Fruit fly (Drosophila melanogaster) whole organism, embryonic: Measurements from ENCODE around the gene Sps2.

Experiments used
- Aef1 ChIP-seq: fragments of 200-800 bp; sonication (Bioruptor generic); IDR thresholded peaks from 3 replicates; pipeline ENCODE4 v1.3.6; 2022; ENCODE audit warnings: missing biosample characterization, missing genetic modification characterization
- Antp ChIP-seq: fragments of 200-800 bp; sonication (Bioruptor generic); optimal IDR thresholded peaks from 3 replicates; lab custom pipeline; 2016; ENCODE audit warnings: missing biosample characterization, missing genetic modification characterization
- B-H2 ChIP-seq: fragments of 200-800 bp; sonication (Bioruptor generic); optimal IDR thresholded peaks from 2 replicates; lab custom pipeline; 2018; ENCODE audit warnings: missing biosample characterization, mild to moderate bottlenecking, missing genetic modification characterization
- CG10654 ChIP-seq: fragments of 200-800 bp; sonication (Bioruptor generic); optimal IDR thresholded peaks from 2 replicates; lab custom pipeline; 2016; ENCODE audit warnings: missing biosample characterization, missing genetic modification characterization
- CG11695 ChIP-seq: fragments of 200-800 bp; sonication (Bioruptor generic); IDR thresholded peaks from 3 replicates; pipeline ENCODE4 v1.3.6; 2022; ENCODE audit warnings: missing biosample characterization, missing genetic modification characterization
- CG12155 ChIP-seq: fragments of 200-800 bp; sonication (Bioruptor generic); optimal IDR thresholded peaks from 3 replicates; lab custom pipeline; 2016; ENCODE audit warnings: missing biosample characterization, missing genetic modification characterization
- CG15479 ChIP-seq: fragments of 200-800 bp; sonication (Bioruptor generic); optimal IDR thresholded peaks from 3 replicates; lab custom pipeline; 2019; ENCODE audit warnings: missing biosample characterization, mild to moderate bottlenecking, missing genetic modification characterization, moderate library complexity
- CG15601 ChIP-seq: fragments of 200-800 bp; sonication (Bioruptor generic); optimal IDR thresholded peaks from 3 replicates; lab custom pipeline; 2019; ENCODE audit warnings: missing biosample characterization, mild to moderate bottlenecking, missing genetic modification characterization, moderate library complexity
- CG1603 ChIP-seq: fragments of 200-800 bp; sonication (Bioruptor generic); optimal IDR thresholded peaks from 2 replicates; lab custom pipeline; 2019; ENCODE audit warnings: missing biosample characterization, mild to moderate bottlenecking, missing genetic modification characterization, moderate library complexity
- CG17328 ChIP-seq: fragments of 200-800 bp; sonication (Bioruptor generic); IDR thresholded peaks from 2 replicates; pipeline ENCODE4 v1.3.6; 2022; ENCODE audit warnings: missing biosample characterization, missing genetic modification characterization
- CG17385 ChIP-seq: fragments of 200-800 bp; sonication (Bioruptor generic); optimal IDR thresholded peaks from 3 replicates; lab custom pipeline; 2018; ENCODE audit warnings: missing biosample characterization, mild to moderate bottlenecking, missing genetic modification characterization
- CG18262 ChIP-seq: fragments of 200-800 bp; optimal IDR thresholded peaks from 3 replicates; lab custom pipeline; 2019; ENCODE audit warnings: missing biosample characterization, mild to moderate bottlenecking, missing genetic modification characterization, moderate library complexity
- CG18599 ChIP-seq: fragments of 200-800 bp; sonication (Bioruptor generic); optimal IDR thresholded peaks from 3 replicates; lab custom pipeline; 2017; ENCODE audit warnings: missing biosample characterization, missing genetic modification characterization, mild to moderate bottlenecking, moderate library complexity, missing genetic modification reagents
- CG18619 ChIP-seq: fragments of 200-800 bp; sonication (Bioruptor generic); optimal IDR thresholded peaks from 3 replicates; lab custom pipeline; 2017; ENCODE audit warnings: missing biosample characterization, mild to moderate bottlenecking, missing genetic modification characterization
- CG2199 ChIP-seq: fragments of 200-800 bp; sonication (Bioruptor generic); IDR thresholded peaks from 3 replicates; pipeline ENCODE4 v1.3.6; 2022; ENCODE audit warnings: missing biosample characterization, missing genetic modification characterization
- CG31388 ChIP-seq: fragments of 200-800 bp; sonication (Bioruptor generic); optimal IDR thresholded peaks from 2 replicates; lab custom pipeline; 2016; ENCODE audit warnings: missing biosample characterization, missing genetic modification characterization
- CG3281 ChIP-seq: fragments of 200-800 bp; sonication (Bioruptor generic); optimal IDR thresholded peaks from 3 replicates; lab custom pipeline; 2017; ENCODE audit warnings: missing biosample characterization, mild to moderate bottlenecking, missing genetic modification characterization
- CG4404 ChIP-seq: fragments of 200-800 bp; sonication (Bioruptor generic); IDR thresholded peaks from 2 replicates; pipeline ENCODE4 v1.3.6; 2022; ENCODE audit warnings: missing biosample characterization, missing genetic modification characterization
- CG8281 ChIP-seq: fragments of 200-800 bp; sonication (Bioruptor generic); optimal IDR thresholded peaks from 2 replicates; lab custom pipeline; 2018; ENCODE audit warnings: missing biosample characterization, mild to moderate bottlenecking, missing genetic modification characterization, moderate library complexity
- CG8944 ChIP-seq: fragments of 200-800 bp; sonication (Bioruptor generic); optimal IDR thresholded peaks from 3 replicates; lab custom pipeline; 2016; ENCODE audit warnings: missing biosample characterization, missing genetic modification characterization
- CG9797 ChIP-seq: fragments of 200-800 bp; sonication (Bioruptor generic); optimal IDR thresholded peaks from 3 replicates; lab custom pipeline; 2018; ENCODE audit warnings: missing biosample characterization, mild to moderate bottlenecking, missing genetic modification characterization
- CrebB ChIP-seq: fragments of 200-800 bp; sonication (Bioruptor generic); optimal IDR thresholded peaks from 3 replicates; lab custom pipeline; 2018; ENCODE audit warnings: missing biosample characterization, mild to moderate bottlenecking, missing genetic modification characterization
- Deaf1 ChIP-seq: fragments of 200-800 bp; optimal IDR thresholded peaks from 3 replicates; lab custom pipeline; 2019; ENCODE audit warnings: missing biosample characterization, mild to moderate bottlenecking, missing genetic modification characterization, moderate library complexity
- Ets65A ChIP-seq: fragments of 200-800 bp; sonication (Bioruptor generic); peaks from one replicate; lab custom pipeline; 2016; ENCODE audit warnings: missing biosample characterization, missing genetic modification characterization
- GATAe ChIP-seq: fragments of 200-800 bp; sonication (Bioruptor generic); conservative IDR thresholded peaks from 2 replicates; pipeline ENCODE4 v1.3.6; 2022; ENCODE audit warnings: missing biosample characterization, missing genetic modification characterization
- H15 ChIP-seq: fragments of 200-800 bp; sonication (Bioruptor generic); IDR thresholded peaks from 3 replicates; pipeline ENCODE4 v1.3.6; 2022; ENCODE audit warnings: missing biosample characterization, missing genetic modification characterization
- HLH54F ChIP-seq: fragments of 200-800 bp; sonication (Bioruptor generic); optimal IDR thresholded peaks from 3 replicates; lab custom pipeline; 2016; ENCODE audit warnings: missing biosample characterization, missing genetic modification characterization
- Hand ChIP-seq: fragments of 200-800 bp; sonication (Bioruptor generic); optimal IDR thresholded peaks from 2 replicates; lab custom pipeline; 2017; ENCODE audit warnings: mild to moderate bottlenecking, missing biosample characterization, missing genetic modification reagents, missing genetic modification characterization
- HmgZ ChIP-seq: fragments of 200-800 bp; sonication (Bioruptor generic); optimal IDR thresholded peaks from 2 replicates; lab custom pipeline; 2018; ENCODE audit warnings: missing biosample characterization, mild to moderate bottlenecking, missing genetic modification characterization
- Hmx ChIP-seq: fragments of 200-800 bp; sonication (Bioruptor generic); optimal IDR thresholded peaks from 2 replicates; lab custom pipeline; 2016; ENCODE audit warnings: missing biosample characterization, missing genetic modification characterization
- NFAT ChIP-seq: fragments of 200-800 bp; sonication (Bioruptor generic); IDR thresholded peaks from 2 replicates; pipeline ENCODE4 v1.3.6; 2022; ENCODE audit warnings: missing biosample characterization, missing genetic modification characterization
- ac ChIP-seq: fragments of 200-800 bp; sonication (Bioruptor generic); optimal IDR thresholded peaks from 3 replicates; lab custom pipeline; 2017; ENCODE audit warnings: missing biosample characterization, mild to moderate bottlenecking, missing genetic modification characterization
- ara ChIP-seq: fragments of 200-800 bp; sonication (Bioruptor generic); IDR thresholded peaks from 2 replicates; pipeline ENCODE4 v1.3.6; 2022; ENCODE audit warnings: missing biosample characterization, missing genetic modification characterization
- br ChIP-seq: fragments of >200 bp; optimal IDR thresholded peaks from 2 replicates; lab custom pipeline; 2017
- caup ChIP-seq: fragments of 200-800 bp; sonication (Bioruptor generic); optimal IDR thresholded peaks from 3 replicates; lab custom pipeline; 2017; ENCODE audit warnings: missing biosample characterization, mild to moderate bottlenecking, missing genetic modification characterization, moderate library complexity; ENCODE audit not compliant: severe bottlenecking
- ci ChIP-seq: fragments of 200-800 bp; sonication (Bioruptor generic); IDR thresholded peaks from 3 replicates; pipeline ENCODE4 v1.3.6; 2022; ENCODE audit warnings: missing biosample characterization, missing genetic modification characterization
- crol ChIP-seq: fragments of 200-800 bp; sonication (Bioruptor generic); IDR thresholded peaks from 2 replicates; pipeline ENCODE4 v1.3.6; 2022; ENCODE audit warnings: missing biosample characterization, missing genetic modification characterization
- crp ChIP-seq, 2 experiments: fragments of 200-800 bp; sonication (Bioruptor generic); optimal IDR thresholded peaks; 2 replicates in 1 of 2; 3 replicates in 1 of 2; lab custom pipeline; 2017; ENCODE audit warnings: missing biosample characterization in 2 of 2, missing genetic modification characterization in 2 of 2, mild to moderate bottlenecking in 1 of 2, moderate library complexity in 1 of 2
- fu2 ChIP-seq: fragments of 200-800 bp; sonication (Bioruptor generic); optimal IDR thresholded peaks from 2 replicates; lab custom pipeline; 2016; ENCODE audit warnings: missing biosample characterization, missing genetic modification characterization
- gfzf ChIP-seq: fragments of 200-800 bp; sonication (Bioruptor generic); optimal IDR thresholded peaks from 2 replicates; lab custom pipeline; 2016; ENCODE audit warnings: missing biosample characterization, mild to moderate bottlenecking, missing genetic modification characterization, moderate library complexity
- kay ChIP-seq: fragments of 200-800 bp; sonication (Bioruptor generic); optimal IDR thresholded peaks from 2 replicates; lab custom pipeline; 2016; ENCODE audit warnings: missing biosample characterization, missing genetic modification characterization
- kni ChIP-seq: fragments of 200-800 bp; sonication (Bioruptor generic); optimal IDR thresholded peaks from 3 replicates; lab custom pipeline; 2017; ENCODE audit warnings: mild to moderate bottlenecking, missing biosample characterization, missing genetic modification reagents, missing genetic modification characterization
- lola ChIP-seq, 3 experiments: fragments of >200 bp in 2 of 3; fragments of 200-800 bp in 1 of 3; sonication (Bioruptor generic) in 1 of 3; optimal IDR thresholded peaks; 2 replicates each; lab custom pipeline; 2017 to 2019; ENCODE audit warnings: missing biosample characterization in 3 of 3, missing genetic modification characterization in 3 of 3, mild to moderate bottlenecking in 1 of 3, moderate library complexity in 1 of 3
- mirr ChIP-seq: fragments of 200-800 bp; sonication (Bioruptor generic); optimal IDR thresholded peaks from 3 replicates; lab custom pipeline; 2018; ENCODE audit warnings: missing biosample characterization, mild to moderate bottlenecking, missing genetic modification characterization
- pb ChIP-seq: fragments of 200-800 bp; sonication (Bioruptor generic); optimal IDR thresholded peaks from 3 replicates; lab custom pipeline; 2016; ENCODE audit warnings: missing biosample characterization, missing genetic modification characterization
- pho ChIP-seq: fragments of 200-800 bp; sonication (Bioruptor generic); optimal IDR thresholded peaks from 2 replicates; lab custom pipeline; 2016; ENCODE audit warnings: missing biosample characterization, missing genetic modification characterization
- ro ChIP-seq: fragments of 200-800 bp; sonication (Bioruptor generic); IDR thresholded peaks from 2 replicates; pipeline ENCODE4 v1.3.6; 2022; ENCODE audit warnings: missing biosample characterization, missing genetic modification characterization
- sima ChIP-seq: fragments of 200-800 bp; sonication (Bioruptor generic); optimal IDR thresholded peaks from 2 replicates; lab custom pipeline; 2016; ENCODE audit warnings: missing biosample characterization, missing genetic modification characterization
- tna ChIP-seq: fragments of 200-800 bp; sonication (Bioruptor generic); IDR thresholded peaks from 2 replicates; pipeline ENCODE4 v1.3.6; 2022; ENCODE audit warnings: missing biosample characterization, missing genetic modification characterization; ENCODE audit not compliant: partially characterized antibody
- tup ChIP-seq: fragments of 200-800 bp; sonication (Bioruptor generic); optimal IDR thresholded peaks from 2 replicates; lab custom pipeline; 2016; ENCODE audit warnings: missing biosample characterization, mild to moderate bottlenecking, missing genetic modification characterization, moderate library complexity
- yki ChIP-seq: fragments of >200 bp; optimal IDR thresholded peaks from 3 replicates; lab custom pipeline; 2018

Gene Sps2

dm6 chr2L:10334854-10335277 is 7.5 kb upstream of the Sps2 start (continued):
- peak; percentile 86; the same call in 2 of the 3 replicates for TF ChIP-seq CG2199 (GFP tag; lab: Robert Waterston, UW)
- peak; percentile 53 for TF ChIP-seq CG17328 (GFP tag; lab: Robert Waterston, UW)
- no peak for TF ChIP-seq tup (GFP tag; lab: Kevin White, UChicago)
- peak; percentile 87 for TF ChIP-seq B-H2 (GFP tag; lab: Kevin White, UChicago)
- no peak for TF ChIP-seq CG8944
- peak; percentile 99 for TF ChIP-seq mirr (GFP tag; lab: Kevin White, UChicago)
- peak; percentile 84 for TF ChIP-seq CG18599 (GFP tag; lab: Kevin White, UChicago)
- peak; percentile 20 for TF ChIP-seq Antp (GFP tag; lab: Kevin White, UChicago)
- TF ChIP-seq NFAT = peak; percentile 70; the same call in 1 of the 2 replicates
- no peak for TF ChIP-seq sima
- peak; percentile 25 for TF ChIP-seq HLH54F (GFP tag; lab: Kevin White, UChicago)
- peak; percentile 76 for TF ChIP-seq CG3281
- no peak for TF ChIP-seq crol (GFP tag; lab: Robert Waterston, UW)
- peak; percentile 77 for TF ChIP-seq CG15601
- TF ChIP-seq tna (GFP tag; lab: Robert Waterston, UW) = peak; percentile 48; the same call in 1 of the 2 replicates
- peak; percentile 17 for TF ChIP-seq CG18619
- peak; percentile 30; the same call in 1 of the 3 replicates for TF ChIP-seq CG11695 (GFP tag; lab: Robert Waterston, UW)
- peak; percentile 98 for TF ChIP-seq kni
- no peak for TF ChIP-seq CG31388
- no peak for TF ChIP-seq Aef1 (GFP tag; lab: Robert Waterston, UW)
- peak; percentile 41 for TF ChIP-seq CG18262 (tag; lab: Kevin White, UChicago)
- no peak for TF ChIP-seq crp (GFP tag; optimal IDR thresholded peaks at IDR 0.05; lab: Kevin White, UChicago)
- TF ChIP-seq CG15479 (GFP tag; lab: Kevin White, UChicago) = peak; percentile 73
- peak; percentile 21 for TF ChIP-seq fu2 (GFP tag; lab: Kevin White, UChicago)
- peak; percentile 35 for TF ChIP-seq CG9797 (GFP tag; lab: Kevin White, UChicago)
- peak; percentile 81 for TF ChIP-seq CG1603 (tag; lab: Kevin White, UChicago)
- TF ChIP-seq CG4404 (GFP tag; lab: Robert Waterston, UW) = no peak
- TF ChIP-seq ro (GFP tag; lab: Robert Waterston, UW) = no peak
- peak; percentile 20 for TF ChIP-seq Hand (GFP tag; lab: Kevin White, UChicago)
- no peak for TF ChIP-seq br (lab: Kevin White, UChicago)
- no peak for TF ChIP-seq Ets65A (GFP tag; lab: Kevin White, UChicago)
- peak in 2 of 3 experiments; percentile 45 to 82 for TF ChIP-seq lola (GFP tag; optimal IDR thresholded peaks at IDR 0.05; lab: Kevin White, UChicago)
- TF ChIP-seq caup (GFP tag; lab: Kevin White, UChicago) = peak; percentile 77
- no peak; the same call in 2 of the 3 replicates for TF ChIP-seq ci (GFP tag; lab: Robert Waterston, UW)
- peak; percentile 34 for TF ChIP-seq gfzf (GFP tag; lab: Kevin White, UChicago)
- peak; percentile 92 for TF ChIP-seq HmgZ (tag; lab: Kevin White, UChicago)
- peak; percentile 89 for TF ChIP-seq CrebB
- TF ChIP-seq ara (GFP tag; lab: Robert Waterston, UW) = peak; percentile 69
- peak; percentile 15 for TF ChIP-seq ac
- peak; percentile 64 for TF ChIP-seq CG17385
- TF ChIP-seq kay (GFP tag; lab: Kevin White, UChicago) = peak; percentile 90
- peak; percentile 14 for TF ChIP-seq CG10654
- no peak for TF ChIP-seq yki (lab: Kevin White, UChicago)
- no peak for TF ChIP-seq H15 (GFP tag; lab: Robert Waterston, UW)
- TF ChIP-seq CG12155 = peak; percentile 7
- TF ChIP-seq GATAe (GFP tag; lab: Robert Waterston, UW) = peak; percentile 93
- TF ChIP-seq Deaf1 (tag; lab: Kevin White, UChicago) = peak; percentile 40
- TF ChIP-seq pho (GFP tag; lab: Kevin White, UChicago) = peak; percentile 18
- peak; percentile 16 for TF ChIP-seq pb (GFP tag; lab: Kevin White, UChicago)
- peak; percentile 23 for TF ChIP-seq CG8281 (tag; lab: Kevin White, UChicago)
- TF ChIP-seq Hmx = no peak
